Worm (Caenorhabditis elegans): ENCODE data around the gene C55B6.5.

C55B6.5 gene

ce11 chrX:7230877-7231276 lies 25.8 kb upstream of the C55B6.5 start:
- TF ChIP-seq nhr-11 (tag; optimal IDR thresholded peaks at IDR 0.05) (no peak), aly-2 (tag; optimal IDR thresholded peaks at IDR 0.05) (no peak), ceh-9 (tag; optimal IDR thresholded peaks at IDR 0.05) (no peak), hmg-11 (tag; optimal IDR thresholded peaks at IDR 0.05) (no peak), egl-27 (tag; optimal IDR thresholded peaks at IDR 0.05) (no peak), nfya-1 (tag; optimal IDR thresholded peaks at IDR 0.05; ENCODE audit: insufficient read depth) (no peak), nhr-237 (tag; optimal IDR thresholded peaks at IDR 0.05) (no peak), eor-1 (tag; optimal IDR thresholded peaks at IDR 0.05) (no peak), daf-12 (tag; optimal IDR thresholded peaks at IDR 0.05) (no peak), elt-3 (tag; optimal IDR thresholded peaks at IDR 0.05) (no peak), mdl-1 (tag; optimal IDR thresholded peaks at IDR 0.05) (no peak), pqm-1 (tag; optimal IDR thresholded peaks at IDR 0.05) (no peak), egl-5 (tag; optimal IDR thresholded peaks at IDR 0.05) (no peak), ceh-16 (tag; optimal IDR thresholded peaks at IDR 0.05) (no peak), ztf-4 (tag; optimal IDR thresholded peaks at IDR 0.05) (no peak)

- TF ChIP-seq lin-39 (tag; optimal IDR thresholded peaks at IDR 0.05) (peak; percentile 38), aly-2 (tag; optimal IDR thresholded peaks at IDR 0.05) (peak; percentile 37), egl-5 (tag; optimal IDR thresholded peaks at IDR 0.05) (no peak), ama-1 (optimal IDR thresholded peaks at IDR 0.05) (peak; percentile 92), daf-12 (tag; optimal IDR thresholded peaks at IDR 0.05) (peak; percentile 51), nhr-23 (tag; optimal IDR thresholded peaks at IDR 0.05) (no peak), ztf-11 (tag; optimal IDR thresholded peaks at IDR 0.05) (peak; percentile 11), ceh-28 (tag; optimal IDR thresholded peaks at IDR 0.05) (peak; percentile 35), nhr-25 (tag; optimal IDR thresholded peaks at IDR 0.05) (peak; percentile 10), nhr-76 (tag; optimal IDR thresholded peaks at IDR 0.05) (no peak), zag-1 (tag; optimal IDR thresholded peaks at IDR 0.05) (no peak), jun-1 (tag; optimal IDR thresholded peaks at IDR 0.05) (no peak), nhr-12 (tag; optimal IDR thresholded peaks at IDR 0.05) (no peak), pha-4 (tag; optimal IDR thresholded peaks at IDR 0.05) (no peak), mdl-1 (tag; optimal IDR thresholded peaks at IDR 0.05) (no peak), elt-2 (tag; optimal IDR thresholded peaks at IDR 0.05) (peak; percentile 29), fkh-10 (GFP tag; optimal IDR thresholded peaks at IDR 0.05) (no peak), fkh-2 (tag; optimal IDR thresholded peaks at IDR 0.05) (no peak), unc-39 (tag; optimal IDR thresholded peaks at IDR 0.05) (no peak), sea-2 (GFP tag; optimal IDR thresholded peaks at IDR 0.05) (no peak), nhr-43 (tag; optimal IDR thresholded peaks at IDR 0.05; ENCODE audit: poor library complexity, severe bottlenecking) (peak; percentile 24), pqm-1 (tag; optimal IDR thresholded peaks at IDR 0.05) (no peak)
Measured at ce11 chrX:7230321-7230720, 25.2 kb upstream of the C55B6.5 start.

- TF ChIP-seq ceh-16 (tag; optimal IDR thresholded peaks at IDR 0.05) (no peak), aly-2 (tag; optimal IDR thresholded peaks at IDR 0.05) (no peak)
Measured at ce11 chrX:7229357-7229756, 24.3 kb upstream of the C55B6.5 start.

- no peak for TF ChIP-seq nhr-28 (tag; optimal IDR thresholded peaks at IDR 0.05)
- no peak for TF ChIP-seq mml-1 (tag; optimal IDR thresholded peaks at IDR 0.05)
- TF ChIP-seq egl-5 (tag; optimal IDR thresholded peaks at IDR 0.05), result peak; percentile 63
- no peak for TF ChIP-seq unc-39 (tag; optimal IDR thresholded peaks at IDR 0.05)
- TF ChIP-seq ztf-11 (tag; optimal IDR thresholded peaks at IDR 0.05), result no peak
- TF ChIP-seq elt-2 (tag; optimal IDR thresholded peaks at IDR 0.05), result no peak
- no peak for TF ChIP-seq ceh-9 (tag; optimal IDR thresholded peaks at IDR 0.05)
- no peak for TF ChIP-seq nhr-67 (tag; optimal IDR thresholded peaks at IDR 0.05)
Measured at ce11 chrX:7225028-7225427, 19.9 kb upstream of the C55B6.5 start.

ce11 chrX:7224510-7224909 lies 19.4 kb upstream of the C55B6.5 start:
- TF ChIP-seq hmg-11 (tag; optimal IDR thresholded peaks at IDR 0.05) (no peak), ceh-82 (tag; optimal IDR thresholded peaks at IDR 0.05) (no peak), nhr-77 (tag; optimal IDR thresholded peaks at IDR 0.05) (no peak), ama-1 (optimal IDR thresholded peaks at IDR 0.05) (no peak), ztf-11 (tag; optimal IDR thresholded peaks at IDR 0.05) (no peak), mml-1 (tag; optimal IDR thresholded peaks at IDR 0.05) (no peak), ceh-16 (tag; optimal IDR thresholded peaks at IDR 0.05) (no peak), nhr-25 (tag; optimal IDR thresholded peaks at IDR 0.05) (no peak), lin-39 (tag; optimal IDR thresholded peaks at IDR 0.05) (no peak), nhr-237 (tag; optimal IDR thresholded peaks at IDR 0.05) (no peak), eor-1 (tag; optimal IDR thresholded peaks at IDR 0.05) (no peak), R02D3.7 (tag; optimal IDR thresholded peaks at IDR 0.05) (no peak), skn-1 (tag; optimal IDR thresholded peaks at IDR 0.05) (no peak), elt-2 (tag; optimal IDR thresholded peaks at IDR 0.05) (no peak)

Measured in whole organism, L3 larva.